Worm (Caenorhabditis elegans) whole organism, late embryonic: ENCODE measurements around the gene Y43F8B.29.

Experiments
- C38D4.7 ChIP-seq: fragments of 200-800 bp; sonication (Bioruptor generic); optimal IDR thresholded peaks from 2 replicates; lab custom pipeline; 2018; ENCODE audit warnings: mild to moderate bottlenecking, missing genetic modification characterization, moderate library complexity, missing compliant biosample characterization
- F13H6.1 ChIP-seq: sonication (generic microtip); optimal IDR thresholded peaks from 2 replicates; lab custom pipeline; 2016; ENCODE audit warnings: missing genetic modification characterization, missing compliant biosample characterization
- K02D7.2 ChIP-seq: sonication (generic microtip); optimal IDR thresholded peaks from 2 replicates; lab custom pipeline; 2017; ENCODE audit warnings: mild to moderate bottlenecking, missing genetic modification characterization, missing compliant biosample characterization
- K09A11.1 ChIP-seq: sonication (generic microtip); optimal IDR thresholded peaks from 2 replicates; lab custom pipeline; 2017; ENCODE audit warnings: antibody characterized with exemption, mild to moderate bottlenecking, missing genetic modification characterization, missing compliant biosample characterization; ENCODE audit not compliant: insufficient read depth
- Y22D7AL.16 ChIP-seq: sonication (generic microtip); optimal IDR thresholded peaks from 2 replicates; lab custom pipeline; 2016; ENCODE audit warnings: missing genetic modification characterization, missing compliant biosample characterization
- ahr-1 ChIP-seq: sonication (generic microtip); optimal IDR thresholded peaks from 2 replicates; lab custom pipeline; 2016; ENCODE audit warnings: missing genetic modification characterization, missing compliant biosample characterization
- ceh-14 ChIP-seq: sonication (generic microtip); optimal IDR thresholded peaks from 2 replicates; lab custom pipeline; 2016; ENCODE audit warnings: missing genotype, missing genetic modification characterization, missing compliant biosample characterization
- ceh-18 ChIP-seq: sonication (generic microtip); optimal IDR thresholded peaks from 2 replicates; lab custom pipeline; 2016; ENCODE audit warnings: missing genetic modification characterization, missing compliant biosample characterization
- ceh-19 ChIP-seq: fragments of 200-800 bp; sonication (Bioruptor generic); optimal IDR thresholded peaks from 2 replicates; lab custom pipeline; 2018; ENCODE audit warnings: mild to moderate bottlenecking, missing genetic modification characterization, missing compliant biosample characterization
- ceh-22 ChIP-seq: sonication (generic microtip); optimal IDR thresholded peaks from 2 replicates; lab custom pipeline; 2017; ENCODE audit warnings: missing biosample characterization, missing genetic modification characterization
- ceh-24 ChIP-seq: sonication (generic microtip); optimal IDR thresholded peaks from 2 replicates; lab custom pipeline; 2016; ENCODE audit warnings: mild to moderate bottlenecking, missing genetic modification characterization, missing compliant biosample characterization
- ceh-31 ChIP-seq: sonication (generic microtip); optimal IDR thresholded peaks from 2 replicates; lab custom pipeline; 2016; ENCODE audit warnings: missing genetic modification characterization, missing compliant biosample characterization
- ceh-34 ChIP-seq: sonication (generic microtip); optimal IDR thresholded peaks from 2 replicates; lab custom pipeline; 2016; ENCODE audit warnings: mild to moderate bottlenecking, missing genetic modification characterization, missing compliant biosample characterization
- ceh-48 ChIP-seq: sonication (generic microtip); optimal IDR thresholded peaks from 2 replicates; lab custom pipeline; 2016; ENCODE audit warnings: missing genetic modification characterization, inconsistent platforms, missing compliant biosample characterization
- ceh-6 ChIP-seq: fragments of 200-800 bp; sonication (Bioruptor generic); optimal IDR thresholded peaks from 2 replicates; lab custom pipeline; 2018; ENCODE audit warnings: mild to moderate bottlenecking, missing genetic modification characterization, missing compliant biosample characterization
- che-1 ChIP-seq: sonication (generic microtip); optimal IDR thresholded peaks from 2 replicates; lab custom pipeline; 2016; ENCODE audit warnings: mild to moderate bottlenecking, missing genetic modification characterization, missing compliant biosample characterization
- dve-1 ChIP-seq: sonication (generic microtip); optimal IDR thresholded peaks from 2 replicates; lab custom pipeline; 2017; ENCODE audit warnings: antibody characterized with exemption, mild to moderate bottlenecking, missing genetic modification characterization, missing compliant biosample characterization
- fax-1 ChIP-seq: sonication (generic microtip); optimal IDR thresholded peaks from 2 replicates; lab custom pipeline; 2016; ENCODE audit warnings: missing genotype, missing genetic modification characterization, missing compliant biosample characterization
- gmeb-2 ChIP-seq: sonication (generic microtip); optimal IDR thresholded peaks from 2 replicates; lab custom pipeline; 2016; ENCODE audit warnings: missing genetic modification characterization, inconsistent platforms, missing compliant biosample characterization
- hlh-13 ChIP-seq: fragments of 200-800 bp; sonication (Bioruptor generic); optimal IDR thresholded peaks from 2 replicates; lab custom pipeline; 2018; ENCODE audit warnings: mild to moderate bottlenecking, missing genetic modification characterization, missing compliant biosample characterization
- hlh-6 ChIP-seq: sonication (generic microtip); optimal IDR thresholded peaks from 2 replicates; lab custom pipeline; 2016; ENCODE audit warnings: missing genotype, missing genetic modification characterization, missing compliant biosample characterization
- hlh-8 ChIP-seq: sonication (generic microtip); optimal IDR thresholded peaks from 2 replicates; lab custom pipeline; 2016; ENCODE audit warnings: missing genotype, missing genetic modification characterization, missing compliant biosample characterization
- lim-6 ChIP-seq: sonication (generic microtip); optimal IDR thresholded peaks from 2 replicates; lab custom pipeline; 2016; ENCODE audit warnings: missing genetic modification characterization, missing compliant biosample characterization
- lin-11 ChIP-seq: fragments of 200-800 bp; sonication (Bioruptor generic); optimal IDR thresholded peaks from 2 replicates; lab custom pipeline; 2018; ENCODE audit warnings: mild to moderate bottlenecking, missing genetic modification characterization, missing compliant biosample characterization
- madf-2 ChIP-seq: sonication (generic microtip); optimal IDR thresholded peaks from 2 replicates; lab custom pipeline; 2017; ENCODE audit warnings: missing genetic modification characterization, missing compliant biosample characterization
- nhr-11 ChIP-seq: fragments of 150-350 bp; optimal IDR thresholded peaks from 2 replicates; lab custom pipeline; 2014; ENCODE audit warnings: missing biosample characterization, missing genetic modification characterization
- pag-3 ChIP-seq: sonication (generic microtip); optimal IDR thresholded peaks from 2 replicates; lab custom pipeline; 2016; ENCODE audit warnings: missing compliant biosample characterization, missing genetic modification characterization, borderline replicate concordance
- pax-1 ChIP-seq: fragments of 150-350 bp; optimal IDR thresholded peaks from 2 replicates; lab custom pipeline; 2014; ENCODE audit warnings: missing biosample characterization, missing genetic modification characterization
- pha-2 ChIP-seq: sonication (generic microtip); optimal IDR thresholded peaks from 2 replicates; lab custom pipeline; 2017; ENCODE audit warnings: mild to moderate bottlenecking, missing genetic modification characterization, missing compliant biosample characterization
- pqm-1 ChIP-seq: sonication (generic microtip); optimal IDR thresholded peaks from 2 replicates; lab custom pipeline; 2016; ENCODE audit warnings: missing genetic modification characterization, missing compliant biosample characterization
- sox-2 ChIP-seq: fragments of 200-800 bp; sonication (Bioruptor generic); IDR thresholded peaks from 2 replicates; pipeline ENCODE4 v1.3.6; 2022; ENCODE audit warnings: missing genetic modification reagents, missing genetic modification characterization, missing compliant biosample characterization
- syd-9 ChIP-seq: sonication (generic microtip); optimal IDR thresholded peaks from 2 replicates; lab custom pipeline; 2016; ENCODE audit warnings: mild to moderate bottlenecking, missing genetic modification characterization, moderate library complexity, missing compliant biosample characterization
- tbx-7 ChIP-seq: sonication (generic microtip); optimal IDR thresholded peaks from 2 replicates; lab custom pipeline; 2016; ENCODE audit warnings: missing genotype, missing genetic modification characterization, missing compliant biosample characterization
- unc-42 ChIP-seq: sonication (generic microtip); optimal IDR thresholded peaks from 2 replicates; lab custom pipeline; 2016; ENCODE audit warnings: missing genotype, missing genetic modification characterization, missing compliant biosample characterization
- unc-55 ChIP-seq: sonication (generic microtip); optimal IDR thresholded peaks from 2 replicates; lab custom pipeline; 2017; ENCODE audit warnings: missing biosample characterization, missing genetic modification reagents, missing genetic modification characterization
- zip-5 ChIP-seq: sonication (generic microtip); optimal IDR thresholded peaks from 2 replicates; lab custom pipeline; 2016; ENCODE audit warnings: missing genetic modification characterization, missing compliant biosample characterization
- ztf-16 ChIP-seq: sonication (generic microtip); optimal IDR thresholded peaks from 2 replicates; lab custom pipeline; 2017; ENCODE audit warnings: missing genetic modification characterization, missing compliant biosample characterization

Gene Y43F8B.29

ce11 chrV:19501389-19501788 lies 10.0 kb downstream of the Y43F8B.29 start:
- TF ChIP-seq Y22D7AL.16 (no peak), hlh-8 (tag; lab: Kevin White, UChicago) (no peak), zip-5 (tag; lab: Kevin White, UChicago) (no peak), nhr-11 (no peak), ahr-1 (tag; lab: Kevin White, UChicago) (no peak), che-1 (tag; lab: Kevin White, UChicago) (no peak), K09A11.1 (no peak), ceh-24 (tag; lab: Kevin White, UChicago) (no peak), hlh-13 (no peak), F13H6.1 (no peak), lim-6 (tag; lab: Kevin White, UChicago) (no peak)

- TF ChIP-seq F13H6.1 (no peak), ceh-31 (tag; lab: Kevin White, UChicago) (no peak), pax-1 (tag; lab: Kevin White, UChicago) (no peak), ceh-6 (GFP tag; lab: Kevin White, UChicago) (no peak), ceh-34 (tag; lab: Kevin White, UChicago) (no peak), sox-2 (no peak), K02D7.2 (tag; lab: Kevin White, UChicago) (no peak), fax-1 (no peak), gmeb-2 (no peak), C38D4.7 (GFP tag; lab: Kevin White, UChicago) (no peak), madf-2 (tag; lab: Kevin White, UChicago) (no peak), ceh-48 (tag; lab: Kevin White, UChicago) (no peak), nhr-11 (no peak), tbx-7 (tag; lab: Kevin White, UChicago) (no peak), pha-2 (tag; lab: Kevin White, UChicago) (no peak), unc-55 (no peak), ceh-19 (GFP tag; lab: Kevin White, UChicago) (no peak), che-1 (tag; lab: Kevin White, UChicago) (no peak)
These were observed 11.3 kb downstream of the Y43F8B.29 start, which contains the start of gene Y43F8B.3 for ce11 chrV:19502579-19503151. Gene Y43F8B.3, plus strand, starts transcription at chrV:19503101.

- no peak for TF ChIP-seq ztf-16 (tag; lab: Kevin White, UChicago)
- TF ChIP-seq pag-3 (tag; lab: Kevin White, UChicago), result peak; percentile 57
These were observed 17.7 kb downstream of the Y43F8B.29 start for ce11 chrV:19509061-19509460.

- TF ChIP-seq ceh-22 (tag; lab: Kevin White, UChicago), result no peak
- peak; percentile 91 for TF ChIP-seq dve-1 (tag; lab: Kevin White, UChicago)
These were observed 18.9 kb downstream of the Y43F8B.29 start for ce11 chrV:19510352-19510751.

- no peak for TF ChIP-seq hlh-6 (tag; lab: Kevin White, UChicago)
- TF ChIP-seq ceh-18 (tag; lab: Kevin White, UChicago), result no peak
- no peak for TF ChIP-seq pqm-1 (tag; lab: Kevin White, UChicago)
- TF ChIP-seq ceh-31 (tag; lab: Kevin White, UChicago), result no peak
- no peak for TF ChIP-seq lim-6 (tag; lab: Kevin White, UChicago)
- TF ChIP-seq ceh-14 (tag; lab: Kevin White, UChicago), result no peak
- TF ChIP-seq lin-11 (tag; lab: Kevin White, UChicago), result no peak
- TF ChIP-seq unc-42 (tag; lab: Kevin White, UChicago), result no peak
- no peak for TF ChIP-seq ceh-34 (tag; lab: Kevin White, UChicago)
- no peak for TF ChIP-seq syd-9 (tag; lab: Kevin White, UChicago)
- no peak for TF ChIP-seq ztf-16 (tag; lab: Kevin White, UChicago)
These were observed 19.5 kb downstream of the Y43F8B.29 start for ce11 chrV:19510925-19511324.
